Worm (Caenorhabditis elegans) whole organism, L2 larva: ENCODE data around the gene acs-19.

Experiments
- R02D3.7 ChIP-seq: fragments of 150-350 bp; optimal IDR thresholded peaks from 2 replicates; lab custom pipeline; 2014; ENCODE audit warnings: missing biosample characterization, missing genetic modification characterization
- alr-1 ChIP-seq: fragments of 150-350 bp; optimal IDR thresholded peaks from 2 replicates; lab custom pipeline; 2014; ENCODE audit warnings: missing biosample characterization, missing genetic modification characterization
- aly-2 ChIP-seq: fragments of 150-350 bp; optimal IDR thresholded peaks from 2 replicates; lab custom pipeline; 2014; ENCODE audit warnings: missing biosample characterization, missing genetic modification characterization
- nhr-10 ChIP-seq: sonication (generic microtip); optimal IDR thresholded peaks from 2 replicates; lab custom pipeline; 2017; ENCODE audit warnings: missing biosample characterization, missing genetic modification characterization
- sma-9 ChIP-seq, 2 experiments: fragments of 150-350 bp in 1 of 2; sonication (generic microtip) in 1 of 2; optimal IDR thresholded peaks; 2 replicates each; lab custom pipeline; 2014 to 2016; ENCODE audit warnings: missing genetic modification characterization in 2 of 2, mild to moderate bottlenecking in 1 of 2, missing biosample characterization in 1 of 2, missing compliant biosample characterization in 1 of 2, missing genetic modification reagents in 1 of 2, moderate library complexity in 1 of 2
- unc-39 ChIP-seq: fragments of 150-350 bp; optimal IDR thresholded peaks from 2 replicates; lab custom pipeline; 2014; ENCODE audit warnings: missing biosample characterization, missing genetic modification characterization
- ztf-4 ChIP-seq: fragments of 150-350 bp; optimal IDR thresholded peaks from 2 replicates; lab custom pipeline; 2014; ENCODE audit warnings: missing biosample characterization, missing genetic modification characterization

DNA sequence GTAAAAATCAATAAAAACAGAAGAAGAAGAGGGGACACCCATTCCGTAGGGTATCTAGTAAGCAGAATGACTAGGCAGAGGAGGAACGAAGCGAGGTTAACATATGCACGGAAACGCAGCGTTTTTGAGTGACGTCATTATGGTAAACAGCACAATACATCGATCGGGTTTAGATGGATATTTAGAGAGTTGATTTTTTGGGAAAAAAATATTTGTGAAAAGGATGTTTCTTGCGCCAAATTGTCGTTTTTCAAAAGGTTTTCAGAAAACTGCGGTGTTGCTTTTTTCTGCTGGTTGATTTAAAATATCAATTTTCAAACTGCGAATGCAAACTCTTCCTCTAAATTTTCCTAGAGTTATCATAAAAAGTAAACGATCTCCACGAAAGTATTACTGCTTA, 32.9 kb upstream of the acs-19 start, which contains the start of gene C36A4.10:
- TF ChIP-seq alr-1 (tag; lab: Kevin White, UChicago) (no peak), unc-39 (tag; lab: Kevin White, UChicago) (no peak), sma-9 (GFP tag; optimal IDR thresholded peaks at IDR 0.05; lab: Kevin White, UChicago) (no peak), sma-9 (tag; optimal IDR thresholded peaks at IDR 0.05; lab: Kevin White, UChicago) (no peak), aly-2 (tag; lab: Kevin White, UChicago) (no peak), nhr-10 (tag; lab: Kevin White, UChicago) (no peak), R02D3.7 (no peak), ztf-4 (no peak)
